Worm (Caenorhabditis elegans) whole organism, L4 larva: Measurements from ENCODE around the gene glr-2.
A peak's percentile ranks its signal among the peaks of the same experiment; 100 is the strongest.

Experiments used
- F37D6.2 ChIP-seq: sonication (generic microtip); optimal IDR thresholded peaks from 2 replicates; lab custom pipeline; 2016; ENCODE audit warnings: mild to moderate bottlenecking, missing genetic modification characterization, missing compliant biosample characterization
- F49E8.2 ChIP-seq: sonication (generic microtip); optimal IDR thresholded peaks from 2 replicates; lab custom pipeline; 2016; ENCODE audit warnings: missing compliant biosample characterization, mild to moderate bottlenecking, missing genetic modification characterization, borderline replicate concordance
- Y105C5A.15 ChIP-seq: fragments of 200-800 bp; sonication (Bioruptor generic); IDR thresholded peaks from 2 replicates; pipeline ENCODE4 v1.3.6; 2022; ENCODE audit warnings: missing genetic modification characterization, missing compliant biosample characterization
- Y48G9A.11 ChIP-seq: fragments of 200-800 bp; sonication (Bioruptor generic); IDR thresholded peaks from 2 replicates; pipeline ENCODE4 v1.3.6; 2022; ENCODE audit warnings: missing genetic modification reagents, missing genetic modification characterization, missing compliant biosample characterization
- ZK337.2 ChIP-seq: fragments of 200-800 bp; sonication (Bioruptor generic); IDR thresholded peaks from 2 replicates; pipeline ENCODE4 v1.3.6; 2022; ENCODE audit warnings: missing genetic modification reagents, missing genetic modification characterization, missing compliant biosample characterization
- ZK546.5 ChIP-seq, 2 experiments: sonication (generic microtip); optimal IDR thresholded peaks; 2 replicates each; lab custom pipeline; 2017; ENCODE audit warnings: missing biosample characterization in 2 of 2, missing genetic modification characterization in 2 of 2
- aha-1 ChIP-seq: fragments of 150-350 bp; peaks from one replicate; lab custom pipeline; 2014; ENCODE audit warnings: missing biosample characterization, missing genetic modification characterization
- arid-1 ChIP-seq: fragments of 200-800 bp; sonication (Bioruptor generic); conservative IDR thresholded peaks from 2 replicates; pipeline ENCODE4 v1.3.6; 2022; ENCODE audit warnings: missing genetic modification reagents, missing genetic modification characterization, missing compliant biosample characterization
- ceh-20 ChIP-seq: fragments of 200-800 bp; sonication (Bioruptor generic); IDR thresholded peaks from 2 replicates; pipeline ENCODE4 v1.3.6; 2022; ENCODE audit warnings: missing genetic modification reagents, missing genetic modification characterization, missing compliant biosample characterization
- ceh-32 ChIP-seq: sonication (generic microtip); optimal IDR thresholded peaks from 2 replicates; lab custom pipeline; 2016; ENCODE audit warnings: mild to moderate bottlenecking, missing genetic modification characterization, missing compliant biosample characterization; ENCODE audit not compliant: poor library complexity
- ceh-62 ChIP-seq: sonication (generic microtip); optimal IDR thresholded peaks from 2 replicates; lab custom pipeline; 2017; ENCODE audit warnings: missing biosample characterization, missing genetic modification characterization
- daf-12 ChIP-seq: fragments of 150-350 bp; optimal IDR thresholded peaks from 2 replicates; lab custom pipeline; 2014; ENCODE audit warnings: missing biosample characterization, missing genetic modification reagents, missing genetic modification characterization
- daf-16 ChIP-seq, 3 experiments: sonication (generic microtip); optimal IDR thresholded peaks; 2 replicates each; lab custom pipeline; 2016 to 2017; ENCODE audit warnings: missing genetic modification characterization in 3 of 3, missing genetic modification reagents in 3 of 3, mild to moderate bottlenecking in 2 of 3, missing compliant biosample characterization in 2 of 3, missing biosample characterization in 1 of 3, moderate library complexity in 1 of 3
- daf-8 ChIP-seq: fragments of 200-800 bp; sonication (Bioruptor generic); IDR thresholded peaks from 2 replicates; pipeline ENCODE4 v1.3.6; 2022; ENCODE audit warnings: missing genetic modification characterization, missing compliant biosample characterization
- dmd-6 ChIP-seq: fragments of 200-800 bp; sonication (Bioruptor generic); IDR thresholded peaks from 2 replicates; pipeline ENCODE4 v1.3.6; 2022; ENCODE audit warnings: missing genetic modification reagents, missing genetic modification characterization, missing compliant biosample characterization
- dmd-9 ChIP-seq: fragments of 200-800 bp; sonication (Bioruptor generic); IDR thresholded peaks from 2 replicates; pipeline ENCODE4 v1.3.6; 2022; ENCODE audit warnings: missing genetic modification reagents, missing genetic modification characterization, missing compliant biosample characterization
- duxl-1 ChIP-seq: sonication (generic microtip); optimal IDR thresholded peaks from 2 replicates; lab custom pipeline; 2016; ENCODE audit warnings: mild to moderate bottlenecking, missing genetic modification characterization, moderate library complexity, missing compliant biosample characterization; ENCODE audit not compliant: poor library complexity
- egl-27 ChIP-seq: sonication (generic microtip); optimal IDR thresholded peaks from 3 replicates; lab custom pipeline; 2017; ENCODE audit warnings: missing biosample characterization, missing genetic modification reagents, missing genetic modification characterization
- egl-43 ChIP-seq: fragments of 200-800 bp; sonication (Bioruptor generic); IDR thresholded peaks from 2 replicates; pipeline ENCODE4 v1.3.6; 2022; ENCODE audit warnings: missing genetic modification reagents, missing genetic modification characterization, missing compliant biosample characterization
- gei-8 ChIP-seq: fragments of 200-800 bp; sonication (Bioruptor generic); optimal IDR thresholded peaks from 2 replicates; lab custom pipeline; 2018; ENCODE audit warnings: mild to moderate bottlenecking, missing genetic modification characterization, missing compliant biosample characterization
- hif-1 ChIP-seq, 2 experiments: sonication (generic microtip); optimal IDR thresholded peaks; 2 replicates each; lab custom pipeline; 2016 to 2017; ENCODE audit warnings: missing compliant biosample characterization in 2 of 2, missing genetic modification characterization in 2 of 2, missing genetic modification reagents in 2 of 2, missing genotype in 2 of 2, mild to moderate bottlenecking in 1 of 2
- hlh-30 ChIP-seq: sonication (generic microtip); optimal IDR thresholded peaks from 2 replicates; lab custom pipeline; 2017; ENCODE audit warnings: antibody characterized with exemption, mild to moderate bottlenecking, missing genetic modification characterization, missing compliant biosample characterization; ENCODE audit not compliant: insufficient read depth
- lin-1 ChIP-seq: fragments of 200-800 bp; sonication (Bioruptor generic); IDR thresholded peaks from 2 replicates; pipeline ENCODE4 v1.3.6; 2022; ENCODE audit warnings: missing genetic modification reagents, missing genetic modification characterization, missing compliant biosample characterization
- lin-38 ChIP-seq: fragments of 200-800 bp; sonication (Bioruptor generic); IDR thresholded peaks from 2 replicates; pipeline ENCODE4 v1.3.6; 2022; ENCODE audit warnings: missing genetic modification reagents, missing genetic modification characterization, missing compliant biosample characterization
- madf-9 ChIP-seq: fragments of 200-800 bp; sonication (Bioruptor generic); conservative IDR thresholded peaks from 2 replicates; pipeline ENCODE4 v1.3.6; 2022; ENCODE audit warnings: missing genetic modification reagents, missing genetic modification characterization, missing compliant biosample characterization
- mdl-1 ChIP-seq, 2 experiments: fragments of 150-350 bp in 1 of 2; sonication (generic microtip) in 1 of 2; optimal IDR thresholded peaks; 2 replicates each; lab custom pipeline; 2014 to 2017; ENCODE audit warnings: missing biosample characterization in 2 of 2, missing genetic modification characterization in 2 of 2
- mep-1 ChIP-seq: fragments of 150-350 bp; sonication (generic microtip); optimal IDR thresholded peaks from 3 replicates; lab custom pipeline; 2014; ENCODE audit warnings: missing biosample characterization, missing genetic modification characterization
- mxl-2 ChIP-seq: fragments of 200-800 bp; sonication (Bioruptor generic); conservative IDR thresholded peaks from 2 replicates; pipeline ENCODE4 v1.3.6; 2022; ENCODE audit warnings: missing genetic modification reagents, missing genetic modification characterization, missing compliant biosample characterization
- mxl-3 ChIP-seq: fragments of 200-800 bp; sonication (Bioruptor generic); optimal IDR thresholded peaks from 2 replicates; lab custom pipeline; 2018; ENCODE audit warnings: mild to moderate bottlenecking, missing genetic modification characterization, missing compliant biosample characterization
- nhr-10 ChIP-seq: fragments of 150-350 bp; optimal IDR thresholded peaks from 2 replicates; lab custom pipeline; 2014; ENCODE audit warnings: missing biosample characterization, missing genetic modification characterization
- nhr-25 ChIP-seq: sonication (generic microtip); optimal IDR thresholded peaks from 2 replicates; lab custom pipeline; 2017; ENCODE audit warnings: missing genetic modification characterization, mild to moderate bottlenecking, missing compliant biosample characterization, antibody characterized with exemption, moderate library complexity, borderline replicate concordance; ENCODE audit not compliant: insufficient read depth
- nhr-41 ChIP-seq: fragments of 200-800 bp; sonication (Bioruptor generic); IDR thresholded peaks from 2 replicates; pipeline ENCODE4 v1.3.6; 2022; ENCODE audit warnings: missing genetic modification reagents, missing genetic modification characterization, missing compliant biosample characterization
- nhr-48 ChIP-seq: sonication (generic microtip); optimal IDR thresholded peaks from 2 replicates; lab custom pipeline; 2016; ENCODE audit warnings: mild to moderate bottlenecking, missing genetic modification characterization, missing compliant biosample characterization
- nhr-6 ChIP-seq: fragments of 150-350 bp; optimal IDR thresholded peaks from 2 replicates; lab custom pipeline; 2014; ENCODE audit warnings: missing biosample characterization, missing genetic modification characterization
- nhr-77 ChIP-seq: fragments of 150-350 bp; optimal IDR thresholded peaks from 2 replicates; lab custom pipeline; 2014; ENCODE audit warnings: missing biosample characterization, missing genetic modification characterization
- pha-4 ChIP-seq, 2 experiments: fragments of 150-350 bp in 1 of 2; fragments of 200-800 bp in 1 of 2; sonication (Bioruptor generic) in 1 of 2; IDR thresholded peaks in 1 of 2; optimal IDR thresholded peaks in 1 of 2; 2 replicates each; pipeline versions ENCODE4 v1.3.6 to Lab custom; 2014 to 2022; ENCODE audit warnings: missing genetic modification characterization in 2 of 2, missing genetic modification reagents in 2 of 2, missing biosample characterization in 1 of 2, missing compliant biosample characterization in 1 of 2
- php-3 ChIP-seq: fragments of 200-800 bp; sonication (Bioruptor generic); IDR thresholded peaks from 2 replicates; pipeline ENCODE4 v1.3.6; 2022; ENCODE audit warnings: missing genetic modification reagents, missing genetic modification characterization, missing compliant biosample characterization
- pqm-1 ChIP-seq: sonication (generic microtip); optimal IDR thresholded peaks from 2 replicates; lab custom pipeline; 2017; ENCODE audit warnings: missing biosample characterization, missing genetic modification characterization
- rbr-2 ChIP-seq: sonication (generic microtip); optimal IDR thresholded peaks from 2 replicates; lab custom pipeline; 2016; ENCODE audit warnings: missing genotype, missing genetic modification characterization, missing compliant biosample characterization
- sdz-12 ChIP-seq: fragments of 200-800 bp; sonication (Bioruptor generic); optimal IDR thresholded peaks from 2 replicates; lab custom pipeline; 2018; ENCODE audit warnings: mild to moderate bottlenecking, missing genetic modification characterization, missing compliant biosample characterization
- skn-1 ChIP-seq: fragments of 150-350 bp; optimal IDR thresholded peaks from 2 replicates; lab custom pipeline; 2014; ENCODE audit warnings: missing biosample characterization, missing genetic modification characterization
- snpc-1.2 ChIP-seq: fragments of 200-800 bp; sonication (Bioruptor generic); IDR thresholded peaks from 2 replicates; pipeline ENCODE4 v1.3.6; 2022; ENCODE audit warnings: missing genetic modification reagents, missing genetic modification characterization, missing compliant biosample characterization
- spr-1 ChIP-seq: sonication (generic microtip); optimal IDR thresholded peaks from 2 replicates; lab custom pipeline; 2016; ENCODE audit warnings: mild to moderate bottlenecking, missing genetic modification characterization, missing compliant biosample characterization
- tra-1 ChIP-seq: fragments of 200-800 bp; sonication (Bioruptor generic); IDR thresholded peaks from 2 replicates; pipeline ENCODE4 v1.3.6; 2022; ENCODE audit warnings: missing genetic modification reagents, missing genetic modification characterization, missing compliant biosample characterization
- unc-62 ChIP-seq, 3 experiments: fragments of 150-350 bp in 1 of 3; sonication (generic microtip); optimal IDR thresholded peaks in 2 of 3; peaks in 1 of 3; 1 replicate in 1 of 3; 2 replicates in 2 of 3; lab custom pipeline; 2014 to 2017; ENCODE audit warnings: missing biosample characterization in 3 of 3, missing genetic modification characterization in 3 of 3, missing genetic modification reagents in 3 of 3, missing genotype in 1 of 3
- vab-7 ChIP-seq: fragments of 200-800 bp; sonication (Bioruptor generic); IDR thresholded peaks from 2 replicates; pipeline ENCODE4 v1.3.6; 2022; ENCODE audit warnings: missing genetic modification reagents, missing genetic modification characterization, missing compliant biosample characterization
- zag-1 ChIP-seq: fragments of 150-350 bp; optimal IDR thresholded peaks from 2 replicates; lab custom pipeline; 2014; ENCODE audit warnings: missing biosample characterization, missing genetic modification characterization
- ztf-11 ChIP-seq: fragments of 150-350 bp; optimal IDR thresholded peaks from 2 replicates; lab custom pipeline; 2014; ENCODE audit warnings: missing biosample characterization, missing genetic modification characterization

glr-2 gene

ce11 chrIII:7189581-7190128 lies 44.9 kb upstream of the glr-2 start, which contains the start of gene rps-21 (continued):
- no peak for TF ChIP-seq F49E8.2
- no peak for TF ChIP-seq lin-1 (GFP tag; lab: Robert Waterston, UW)
- TF ChIP-seq egl-27 = no peak
- TF ChIP-seq mep-1 (tag; lab: Kevin White, UChicago) = peak; percentile 82
- TF ChIP-seq dmd-9 (GFP tag; lab: Robert Waterston, UW) = no peak
- TF ChIP-seq daf-8 (GFP tag; lab: Robert Waterston, UW) = no peak
- no peak for TF ChIP-seq spr-1
- no peak for TF ChIP-seq duxl-1 (tag; lab: Kevin White, UChicago)
- TF ChIP-seq rbr-2 (tag; lab: Kevin White, UChicago) = peak; percentile 67
- no peak for TF ChIP-seq nhr-10 (tag; lab: Kevin White, UChicago)
- peak; percentile 48; the same call in 1 of the 2 replicates for TF ChIP-seq ceh-20 (GFP tag; lab: Robert Waterston, UW)
- TF ChIP-seq mxl-3 (GFP tag; lab: Kevin White, UChicago) = no peak
- no peak for TF ChIP-seq php-3 (GFP tag; lab: Robert Waterston, UW)
- no peak for TF ChIP-seq ceh-62 (tag; lab: Kevin White, UChicago)
- TF ChIP-seq madf-9 (GFP tag; lab: Robert Waterston, UW) = no peak
- no peak for TF ChIP-seq pha-4 (GFP tag; IDR thresholded peaks at IDR 0.05; lab: Robert Waterston, UW)
- TF ChIP-seq pha-4 (tag; optimal IDR thresholded peaks at IDR 0.05; lab: Kevin White, UChicago) = no peak
- TF ChIP-seq snpc-1.2 (GFP tag; lab: Robert Waterston, UW) = no peak
- TF ChIP-seq egl-43 = no peak
- TF ChIP-seq hlh-30 (tag; lab: Kevin White, UChicago) = peak; percentile 77
- no peak for TF ChIP-seq Y48G9A.11 (GFP tag; lab: Robert Waterston, UW)
- TF ChIP-seq ZK546.5 (tag; optimal IDR thresholded peaks at IDR 0.05; lab: Kevin White, UChicago) = peak in 1 of 2 experiments; percentile 52
- no peak for TF ChIP-seq Y105C5A.15 (GFP tag; lab: Robert Waterston, UW)
- 0 out of 2 replicates have a peak, but pooled peaks have one; percentile 30 for TF ChIP-seq tra-1 (GFP tag; lab: Robert Waterston, UW)
- no peak for TF ChIP-seq gei-8 (GFP tag; lab: Kevin White, UChicago)
- TF ChIP-seq hif-1 (tag; optimal IDR thresholded peaks at IDR 0.05; lab: Kevin White, UChicago) = peak in 1 of 2 experiments; percentile 63
- TF ChIP-seq lin-38 = peak; percentile 74
- TF ChIP-seq nhr-41 (GFP tag; lab: Robert Waterston, UW) = no peak
- TF ChIP-seq unc-62 (GFP tag; optimal IDR thresholded peaks at IDR 0.05 in 1 of 2; lab: Kevin White, UChicago) = peak in 1 of 2 experiments; percentile 77
- TF ChIP-seq unc-62 (tag; optimal IDR thresholded peaks at IDR 0.05; lab: Kevin White, UChicago) = no peak
- no peak for TF ChIP-seq daf-12 (tag; lab: Kevin White, UChicago)
- TF ChIP-seq ceh-32 = no peak
- no peak for TF ChIP-seq ztf-11 (tag; lab: Kevin White, UChicago)
- no peak for TF ChIP-seq zag-1 (tag; lab: Kevin White, UChicago)
- no peak for TF ChIP-seq mxl-2
- peak; percentile 39 for TF ChIP-seq F37D6.2
- no peak for TF ChIP-seq skn-1 (tag; lab: Kevin White, UChicago)
- no peak for TF ChIP-seq vab-7 (GFP tag; lab: Robert Waterston, UW)
- TF ChIP-seq nhr-25 (tag; lab: Kevin White, UChicago) = peak; percentile 49
- TF ChIP-seq nhr-6 (tag; lab: Kevin White, UChicago) = peak; percentile 77
- TF ChIP-seq daf-16 (GFP tag; optimal IDR thresholded peaks at IDR 0.05; lab: Kevin White, UChicago) = no peak
- peak; percentile 16 for TF ChIP-seq daf-16 (tag; optimal IDR thresholded peaks at IDR 0.05; lab: Kevin White, UChicago)
- peak; percentile 21 for TF ChIP-seq pqm-1 (tag; lab: Kevin White, UChicago)
- TF ChIP-seq ZK337.2 (GFP tag; lab: Robert Waterston, UW) = no peak
- no peak for TF ChIP-seq sdz-12 (GFP tag; lab: Kevin White, UChicago)
- TF ChIP-seq arid-1 = 0 out of 2 replicates have a peak, but pooled peaks have one; percentile 23
- peak; percentile 11 for TF ChIP-seq nhr-48 (tag; lab: Kevin White, UChicago)
- peak; percentile 4 to 28 for TF ChIP-seq mdl-1 (tag; optimal IDR thresholded peaks at IDR 0.05; lab: Kevin White, UChicago)
- no peak for TF ChIP-seq aha-1
- TF ChIP-seq nhr-77 = peak; percentile 64
- TF ChIP-seq dmd-6 (GFP tag; lab: Robert Waterston, UW) = peak; percentile 53; the same call in 1 of the 2 replicates
